Worm (Caenorhabditis elegans): ENCODE measurements around the gene C28F5.1.

DNA sequence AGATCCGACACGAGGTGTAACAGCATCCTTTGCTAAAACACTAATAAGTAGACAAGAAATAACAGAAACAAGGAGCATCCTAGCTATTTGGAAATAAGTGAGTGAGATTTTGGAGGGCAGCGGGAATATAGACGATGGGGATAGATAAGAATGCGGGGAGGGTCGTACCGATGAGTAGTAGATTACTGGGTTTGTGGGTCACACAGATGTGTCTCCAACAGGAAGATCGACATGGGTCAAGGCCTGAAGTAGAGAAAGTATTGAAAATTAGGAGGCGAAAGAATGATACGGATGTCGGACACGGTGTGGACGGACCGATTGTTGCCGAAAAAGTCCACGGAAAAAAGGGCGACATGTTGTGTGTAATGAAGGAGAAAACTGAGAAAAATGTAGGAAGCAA is 29.3 kb downstream of the C28F5.1 start, which contains the start of gene wrt-10:
- TF ChIP-seq nhr-76 (tag; optimal IDR thresholded peaks at IDR 0.05), result no peak
- no peak for TF ChIP-seq skn-1 (tag; optimal IDR thresholded peaks at IDR 0.05)
- TF ChIP-seq nhr-25 (tag; optimal IDR thresholded peaks at IDR 0.05), result peak; percentile 10
- TF ChIP-seq mml-1 (tag; optimal IDR thresholded peaks at IDR 0.05), result no peak
- TF ChIP-seq nhr-28 (tag; optimal IDR thresholded peaks at IDR 0.05), result no peak
- no peak for TF ChIP-seq pha-4 (tag; optimal IDR thresholded peaks at IDR 0.05)
- peak; percentile 6 for TF ChIP-seq elt-1 (tag; optimal IDR thresholded peaks at IDR 0.05)
- TF ChIP-seq nhr-23 (tag; optimal IDR thresholded peaks at IDR 0.05), result peak; percentile 86
- no peak for TF ChIP-seq elt-2 (tag; optimal IDR thresholded peaks at IDR 0.05)
- no peak for TF ChIP-seq nhr-237 (tag; optimal IDR thresholded peaks at IDR 0.05)

Data from whole organism, L3 larva.